Worm (Caenorhabditis elegans) whole organism, early embryonic: ENCODE data around the gene nlp-19.

ENCODE experiments used
- B0310.2 ChIP-seq: sonication (generic microtip); optimal IDR thresholded peaks from 2 replicates; lab custom pipeline; 2016; ENCODE audit warnings: mild to moderate bottlenecking, missing genetic modification characterization, missing compliant biosample characterization
- aly-1 ChIP-seq: sonication (generic microtip); optimal IDR thresholded peaks from 2 replicates; lab custom pipeline; 2016; ENCODE audit warnings: missing genetic modification characterization, missing compliant biosample characterization
- ama-1 ChIP-seq: fragments of 150-350 bp; optimal IDR thresholded peaks from 2 replicates; lab custom pipeline; 2014
- ceh-36 ChIP-seq: sonication (generic microtip); optimal IDR thresholded peaks from 2 replicates; lab custom pipeline; 2016; ENCODE audit warnings: missing genetic modification characterization, inconsistent platforms, missing compliant biosample characterization
- ets-7 ChIP-seq: sonication (generic microtip); optimal IDR thresholded peaks from 2 replicates; lab custom pipeline; 2016; ENCODE audit warnings: missing genotype, missing genetic modification characterization, missing compliant biosample characterization
- hmbx-1 ChIP-seq: sonication (generic microtip); optimal IDR thresholded peaks from 2 replicates; lab custom pipeline; 2016; ENCODE audit warnings: mild to moderate bottlenecking, missing genetic modification characterization, missing compliant biosample characterization
- pes-1 ChIP-seq: fragments of 200-800 bp; sonication (Bioruptor generic); IDR thresholded peaks from 2 replicates; pipeline ENCODE4 v1.3.6; 2022; ENCODE audit warnings: missing genetic modification reagents, missing genetic modification characterization, missing compliant biosample characterization
- scrt-1 ChIP-seq: fragments of 200-800 bp; sonication (Bioruptor generic); IDR thresholded peaks from 2 replicates; pipeline ENCODE4 v1.3.6; 2022; ENCODE audit warnings: missing genetic modification characterization, missing compliant biosample characterization
- sea-1 ChIP-seq: fragments of 200-800 bp; sonication (Bioruptor generic); conservative IDR thresholded peaks from 2 replicates; pipeline ENCODE4 v1.3.6; 2022; ENCODE audit warnings: missing genetic modification characterization, missing compliant biosample characterization
- tbx-11 ChIP-seq: fragments of 200-800 bp; sonication (Bioruptor generic); IDR thresholded peaks from 2 replicates; pipeline ENCODE4 v1.3.6; 2022; ENCODE audit warnings: missing genetic modification characterization, missing compliant biosample characterization
- tbx-37 ChIP-seq: fragments of 200-800 bp; sonication (Bioruptor generic); conservative IDR thresholded peaks from 2 replicates; pipeline ENCODE4 v1.3.6; 2022; ENCODE audit warnings: missing genetic modification reagents, missing genetic modification characterization, missing compliant biosample characterization
- tra-4 ChIP-seq: sonication (generic microtip); optimal IDR thresholded peaks from 2 replicates; lab custom pipeline; 2017; ENCODE audit warnings: missing genetic modification characterization, missing compliant biosample characterization

ce11 chrX:10990159-10990854, 31.8 kb downstream of the nlp-19 start:
- TF ChIP-seq tbx-11: no peak
- TF ChIP-seq ceh-36 (tag; lab: Kevin White, UChicago): no peak
- no peak for TF ChIP-seq tbx-37 (GFP tag; lab: Robert Waterston, UW)
- no peak for TF ChIP-seq sea-1
- TF ChIP-seq B0310.2: no peak
- TF ChIP-seq ama-1 (lab: Kevin White, UChicago): no peak
- TF ChIP-seq scrt-1 (GFP tag; lab: Robert Waterston, UW): no peak
- TF ChIP-seq ets-7 (tag; lab: Kevin White, UChicago): no peak
- TF ChIP-seq tra-4 (tag; lab: Kevin White, UChicago): no peak
- TF ChIP-seq aly-1 (tag; lab: Kevin White, UChicago): no peak
- no peak for TF ChIP-seq pes-1 (GFP tag; lab: Robert Waterston, UW)
- TF ChIP-seq hmbx-1 (tag; lab: Kevin White, UChicago): no peak
